Worm (Caenorhabditis elegans) whole organism, L1 larva: ENCODE data around the gene ZK632.2.

Source experiments
- C34B4.2 ChIP-seq: sonication (generic microtip); optimal IDR thresholded peaks from 2 replicates; lab custom pipeline; 2017; ENCODE audit warnings: mild to moderate bottlenecking, missing genetic modification characterization, missing compliant biosample characterization
- aha-1 ChIP-seq: fragments of 150-350 bp; optimal IDR thresholded peaks from 2 replicates; lab custom pipeline; 2014; ENCODE audit warnings: missing biosample characterization, missing genetic modification characterization
- alr-1 ChIP-seq: fragments of 200-800 bp; sonication (Bioruptor generic); optimal IDR thresholded peaks from 2 replicates; lab custom pipeline; 2018; ENCODE audit warnings: borderline replicate concordance, mild to moderate bottlenecking, missing genetic modification characterization, missing compliant biosample characterization
- aly-2 ChIP-seq: fragments of 150-350 bp; optimal IDR thresholded peaks from 2 replicates; lab custom pipeline; 2014; ENCODE audit warnings: missing biosample characterization, missing genetic modification characterization
- ceh-8 ChIP-seq: fragments of 200-800 bp; sonication (Bioruptor generic); optimal IDR thresholded peaks from 2 replicates; lab custom pipeline; 2018; ENCODE audit warnings: mild to moderate bottlenecking, missing genetic modification characterization, moderate library complexity, missing compliant biosample characterization
- ceh-82 ChIP-seq, 3 experiments: fragments of 150-350 bp in 1 of 3; sonication (generic microtip) in 2 of 3; optimal IDR thresholded peaks; 2 replicates each; lab custom pipeline; 2014 to 2017; ENCODE audit warnings: missing biosample characterization in 3 of 3, missing genetic modification characterization in 3 of 3
- ceh-88 ChIP-seq: fragments of 200-800 bp; sonication (Bioruptor generic); IDR thresholded peaks from 2 replicates; pipeline ENCODE4 v1.3.6; 2022; ENCODE audit warnings: missing genetic modification characterization, missing compliant biosample characterization
- dsc-1 ChIP-seq: sonication (generic microtip); optimal IDR thresholded peaks from 2 replicates; lab custom pipeline; 2016; ENCODE audit warnings: mild to moderate bottlenecking, missing genetic modification characterization, missing compliant biosample characterization
- efl-1 ChIP-seq, 4 experiments: fragments of 150-350 bp; optimal IDR thresholded peaks in 3 of 4; peaks in 1 of 4; 1 replicate in 1 of 4; 2 replicates in 3 of 4; lab custom pipeline; 2014; ENCODE audit warnings: missing biosample characterization in 2 of 4, missing genetic modification characterization in 2 of 4, missing genetic modification reagents in 2 of 4
- elt-2 ChIP-seq: sonication (generic microtip); optimal IDR thresholded peaks from 2 replicates; lab custom pipeline; 2016; ENCODE audit warnings: missing genetic modification characterization, mild to moderate bottlenecking, inconsistent platforms, missing compliant biosample characterization, missing genetic modification reagents
- elt-3 ChIP-seq, 6 experiments: fragments of 150-350 bp in 1 of 6; sonication (generic microtip); optimal IDR thresholded peaks; 2 replicates each; lab custom pipeline; 2017 to 2018; ENCODE audit warnings: missing biosample characterization in 6 of 6, missing genetic modification characterization in 6 of 6, inconsistent platforms in 1 of 6
- ets-5 ChIP-seq: fragments of 200-800 bp; sonication (Bioruptor generic); IDR thresholded peaks from 2 replicates; pipeline ENCODE4 v1.3.6; 2022; ENCODE audit warnings: missing genetic modification characterization, missing compliant biosample characterization
- fkh-10 ChIP-seq: sonication (generic microtip); optimal IDR thresholded peaks from 2 replicates; lab custom pipeline; 2017; ENCODE audit warnings: missing biosample characterization, missing genetic modification reagents, missing genetic modification characterization
- fkh-4 ChIP-seq: sonication (generic microtip); optimal IDR thresholded peaks from 2 replicates; lab custom pipeline; 2016; ENCODE audit warnings: missing compliant biosample characterization, missing genetic modification characterization, borderline replicate concordance
- fkh-8 ChIP-seq: sonication (generic microtip); optimal IDR thresholded peaks from 2 replicates; lab custom pipeline; 2016; ENCODE audit warnings: mild to moderate bottlenecking, missing genetic modification characterization, missing compliant biosample characterization
- fos-1 ChIP-seq: fragments of 150-350 bp; optimal IDR thresholded peaks from 2 replicates; lab custom pipeline; 2014; ENCODE audit warnings: missing biosample characterization, missing genetic modification characterization
- hlh-17 ChIP-seq: fragments of 200-800 bp; sonication (Bioruptor generic); optimal IDR thresholded peaks from 2 replicates; lab custom pipeline; 2018; ENCODE audit warnings: missing genetic modification characterization, mild to moderate bottlenecking, missing compliant biosample characterization, moderate library complexity, borderline replicate concordance
- hlh-4 ChIP-seq: sonication (generic microtip); optimal IDR thresholded peaks from 2 replicates; lab custom pipeline; 2016; ENCODE audit warnings: mild to moderate bottlenecking, missing genetic modification characterization, missing compliant biosample characterization
- irx-1 ChIP-seq: sonication (generic microtip); optimal IDR thresholded peaks from 2 replicates; lab custom pipeline; 2016; ENCODE audit warnings: missing genetic modification characterization, missing compliant biosample characterization
- jun-1 ChIP-seq: fragments of 150-350 bp; optimal IDR thresholded peaks from 2 replicates; lab custom pipeline; 2014; ENCODE audit warnings: missing biosample characterization, missing genetic modification reagents, missing genetic modification characterization
- lin-13 ChIP-seq: fragments of 150-350 bp; optimal IDR thresholded peaks from 2 replicates; lab custom pipeline; 2014; ENCODE audit warnings: missing biosample characterization, missing genetic modification reagents, missing genetic modification characterization
- lin-15B ChIP-seq: fragments of 150-350 bp; sonication (generic microtip); optimal IDR thresholded peaks from 3 replicates; lab custom pipeline; 2014; ENCODE audit warnings: missing biosample characterization, missing genetic modification characterization
- lir-3 ChIP-seq: sonication (generic microtip); optimal IDR thresholded peaks from 2 replicates; lab custom pipeline; 2016; ENCODE audit warnings: mild to moderate bottlenecking, missing genetic modification characterization, moderate library complexity, missing compliant biosample characterization; ENCODE audit not compliant: poor library complexity
- mab-9 ChIP-seq: fragments of 200-800 bp; sonication (Bioruptor generic); IDR thresholded peaks from 2 replicates; pipeline ENCODE4 v1.3.6; 2022; ENCODE audit warnings: missing genetic modification reagents, missing genetic modification characterization, missing compliant biosample characterization
- mdl-1 ChIP-seq, 2 experiments: fragments of 150-350 bp; optimal IDR thresholded peaks; 2 replicates each; lab custom pipeline; 2014 to 2017; ENCODE audit warnings: missing biosample characterization in 2 of 2, missing genetic modification characterization in 2 of 2, inconsistent platforms in 1 of 2
- nhr-11 ChIP-seq: fragments of 150-350 bp; optimal IDR thresholded peaks from 2 replicates; lab custom pipeline; 2014; ENCODE audit warnings: missing biosample characterization, missing genetic modification characterization
- nhr-12 ChIP-seq: sonication (generic microtip); optimal IDR thresholded peaks from 2 replicates; lab custom pipeline; 2017; ENCODE audit warnings: missing biosample characterization, missing genetic modification characterization
- nhr-20 ChIP-seq: sonication (generic microtip); optimal IDR thresholded peaks from 2 replicates; lab custom pipeline; 2016; ENCODE audit warnings: mild to moderate bottlenecking, missing genetic modification characterization, missing compliant biosample characterization
- nhr-28 ChIP-seq: fragments of 150-350 bp; optimal IDR thresholded peaks from 2 replicates; lab custom pipeline; 2014; ENCODE audit warnings: missing biosample characterization, missing genetic modification characterization
- nhr-71 ChIP-seq: sonication (generic microtip); optimal IDR thresholded peaks from 2 replicates; lab custom pipeline; 2016; ENCODE audit warnings: mild to moderate bottlenecking, missing genetic modification characterization, moderate library complexity, missing compliant biosample characterization
- nhr-76 ChIP-seq: sonication (generic microtip); optimal IDR thresholded peaks from 2 replicates; lab custom pipeline; 2017; ENCODE audit warnings: missing biosample characterization, missing genetic modification characterization
- pax-3 ChIP-seq: fragments of 200-800 bp; sonication (Bioruptor generic); optimal IDR thresholded peaks from 2 replicates; lab custom pipeline; 2018; ENCODE audit warnings: mild to moderate bottlenecking, missing genetic modification characterization, moderate library complexity, missing compliant biosample characterization
- rnt-1 ChIP-seq: sonication (generic microtip); optimal IDR thresholded peaks from 2 replicates; lab custom pipeline; 2016; ENCODE audit warnings: mild to moderate bottlenecking, missing genetic modification characterization, moderate library complexity, missing compliant biosample characterization
- skn-1 ChIP-seq: fragments of 150-350 bp; optimal IDR thresholded peaks from 2 replicates; lab custom pipeline; 2014; ENCODE audit warnings: missing biosample characterization, missing genetic modification characterization
- snpc-4 ChIP-seq: fragments of 150-350 bp; optimal IDR thresholded peaks from 2 replicates; lab custom pipeline; 2014; ENCODE audit warnings: missing biosample characterization, missing genetic modification characterization
- snu-23 ChIP-seq: sonication (generic microtip); optimal IDR thresholded peaks from 2 replicates; lab custom pipeline; 2016; ENCODE audit warnings: missing genetic modification characterization, missing compliant biosample characterization
- sox-4 ChIP-seq: sonication (generic microtip); optimal IDR thresholded peaks from 2 replicates; lab custom pipeline; 2016; ENCODE audit warnings: missing genetic modification characterization, missing compliant biosample characterization
- sptf-1 ChIP-seq: fragments of 150-350 bp; optimal IDR thresholded peaks from 2 replicates; lab custom pipeline; 2014; ENCODE audit warnings: missing biosample characterization, missing genetic modification characterization
- sup-37 ChIP-seq: fragments of 200-800 bp; sonication (Bioruptor generic); optimal IDR thresholded peaks from 2 replicates; lab custom pipeline; 2018; ENCODE audit warnings: mild to moderate bottlenecking, missing genetic modification characterization, missing compliant biosample characterization
- tbx-2 ChIP-seq: sonication (generic microtip); optimal IDR thresholded peaks from 2 replicates; lab custom pipeline; 2016; ENCODE audit warnings: missing genetic modification characterization, missing compliant biosample characterization
- unc-130 ChIP-seq: fragments of 150-350 bp; optimal IDR thresholded peaks from 2 replicates; lab custom pipeline; 2017; ENCODE audit warnings: missing biosample characterization, missing genetic modification characterization, inconsistent platforms
- unc-30 ChIP-seq: sonication (generic microtip); optimal IDR thresholded peaks from 2 replicates; lab custom pipeline; 2017; ENCODE audit warnings: missing biosample characterization, missing genetic modification characterization
- unc-62 ChIP-seq: fragments of 150-350 bp; optimal IDR thresholded peaks from 2 replicates; lab custom pipeline; 2014; ENCODE audit warnings: missing biosample characterization, missing genetic modification reagents, missing genetic modification characterization
- unc-98 ChIP-seq: fragments of 200-800 bp; sonication (Bioruptor generic); IDR thresholded peaks from 2 replicates; pipeline ENCODE4 v1.3.6; 2022; ENCODE audit warnings: missing genetic modification characterization, missing compliant biosample characterization
- vab-15 ChIP-seq: sonication (generic microtip); optimal IDR thresholded peaks from 2 replicates; lab custom pipeline; 2017; ENCODE audit warnings: missing genotype, mild to moderate bottlenecking, missing genetic modification characterization, missing compliant biosample characterization
- xbp-1 ChIP-seq: sonication (generic microtip); optimal IDR thresholded peaks from 2 replicates; lab custom pipeline; 2016; ENCODE audit warnings: missing genetic modification characterization, missing compliant biosample characterization
- zip-4 ChIP-seq: fragments of 200-800 bp; sonication (Bioruptor generic); optimal IDR thresholded peaks from 2 replicates; lab custom pipeline; 2018; ENCODE audit warnings: mild to moderate bottlenecking, missing genetic modification characterization, moderate library complexity, missing compliant biosample characterization
- ztf-4 ChIP-seq: fragments of 150-350 bp; optimal IDR thresholded peaks from 2 replicates; lab custom pipeline; 2014; ENCODE audit warnings: missing biosample characterization, missing genetic modification characterization

Gene ZK632.2

DNA sequence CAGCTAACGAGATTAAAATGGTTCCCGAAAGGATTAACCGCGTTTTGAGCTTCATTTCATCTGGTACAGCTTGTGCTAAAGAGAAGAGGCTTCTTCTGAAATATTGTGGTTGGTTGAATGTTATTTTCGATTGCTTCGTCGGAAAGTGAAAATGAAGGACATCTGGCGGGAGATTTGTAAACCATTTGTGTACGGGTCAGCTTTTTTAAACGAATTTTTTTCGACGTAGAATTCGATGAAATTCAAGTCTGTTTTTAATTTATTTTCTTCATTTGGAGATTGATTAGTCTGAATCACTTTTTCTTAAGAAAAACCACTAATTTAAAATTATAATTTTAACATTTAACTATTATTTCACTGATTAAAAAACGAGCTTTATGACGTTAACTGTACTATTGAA lies 18.7 kb upstream of the ZK632.2 start, which contains the start of gene sqv-3:
Gene sqv-3 (minus strand): TSS at position 101 of the 400 bp plus-strand sequence.
- no peak for TF ChIP-seq aly-2 (tag; lab: Kevin White, UChicago)
- TF ChIP-seq skn-1 (tag; lab: Kevin White, UChicago), result no peak
- TF ChIP-seq dsc-1 (tag; lab: Kevin White, UChicago), result peak; percentile 39
- TF ChIP-seq unc-130 (tag; lab: Kevin White, UChicago), result no peak
- no peak for TF ChIP-seq unc-30 (tag; lab: Kevin White, UChicago)
- TF ChIP-seq nhr-11, result no peak
- TF ChIP-seq ztf-4 (tag; lab: Kevin White, UChicago), result no peak
- no peak for TF ChIP-seq aha-1
- TF ChIP-seq sptf-1 (tag; lab: Kevin White, UChicago), result no peak
- TF ChIP-seq efl-1 (optimal IDR thresholded peaks at IDR 0.05; lab: Kevin White, UChicago), result no peak
- TF ChIP-seq efl-1 (GFP tag; optimal IDR thresholded peaks at IDR 0.05 in 1 of 2; lab: Kevin White, UChicago), result peak in 1 of 2 experiments; percentile 74
- TF ChIP-seq ceh-82 (tag; optimal IDR thresholded peaks at IDR 0.05; lab: Kevin White, UChicago), result no peak
- TF ChIP-seq elt-2 (tag; lab: Kevin White, UChicago), result no peak
- no peak for TF ChIP-seq unc-62 (GFP tag; lab: Kevin White, UChicago)
- no peak for TF ChIP-seq mdl-1 (tag; optimal IDR thresholded peaks at IDR 0.05; lab: Kevin White, UChicago)
- TF ChIP-seq nhr-12 (tag; lab: Kevin White, UChicago), result no peak
- no peak for TF ChIP-seq irx-1 (tag; lab: Kevin White, UChicago)
- TF ChIP-seq C34B4.2, result no peak

DNA sequence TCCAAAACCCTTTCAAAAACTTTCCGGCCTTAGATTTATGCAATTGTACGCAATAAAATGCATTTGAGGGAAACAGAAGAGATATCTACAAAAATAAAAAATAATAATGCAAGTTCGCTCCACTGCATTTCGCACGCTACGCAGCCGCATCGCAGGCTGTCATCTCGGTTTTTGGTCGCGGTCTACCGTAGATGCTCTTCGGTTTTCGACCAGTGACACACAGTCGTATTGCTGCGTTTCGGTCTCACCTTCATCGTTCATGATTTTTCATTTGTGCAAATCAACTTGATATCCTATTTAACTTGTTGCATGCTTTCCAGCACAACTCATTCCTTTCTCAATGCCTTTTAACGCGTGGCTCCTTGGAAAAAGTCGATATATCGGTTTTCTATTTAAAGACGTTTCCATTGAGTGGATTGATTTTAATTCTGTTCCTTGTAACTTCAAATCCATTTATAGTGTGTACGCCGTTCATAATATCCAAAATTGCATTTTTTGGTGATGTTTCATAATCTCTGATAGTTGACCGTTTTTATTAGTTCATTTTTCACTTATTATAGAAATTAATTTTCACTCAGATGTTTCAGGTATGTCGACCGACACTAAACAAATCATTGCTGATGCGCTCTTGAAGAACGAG lies 18.1 kb upstream of the ZK632.2 start, which contains the start of gene vha-1:
Gene vha-1 (plus strand): TSS at position 590 of the 640 bp plus-strand sequence.
- no peak for TF ChIP-seq sup-37 (GFP tag; lab: Kevin White, UChicago)
- TF ChIP-seq fkh-10 (GFP tag; lab: Kevin White, UChicago), result peak; percentile 2
- peak; percentile 95 for TF ChIP-seq lin-15B (tag; lab: Kevin White, UChicago)
- TF ChIP-seq elt-2 (tag; lab: Kevin White, UChicago), result no peak
- no peak for TF ChIP-seq nhr-11
- TF ChIP-seq lir-3, result peak; percentile 34
- TF ChIP-seq elt-3 (tag; optimal IDR thresholded peaks at IDR 0.05; lab: Kevin White, UChicago), result peak in 4 of 6 experiments; percentile 11 to 92 (median 79)
- peak; percentile 77 for TF ChIP-seq fkh-8
- TF ChIP-seq vab-15 (tag; lab: Kevin White, UChicago), result peak; percentile 24
- TF ChIP-seq ceh-88 (GFP tag; lab: Robert Waterston, UW), result no peak; the same call in 1 of the 2 replicates
- peak; percentile 61 for TF ChIP-seq fos-1 (tag; lab: Kevin White, UChicago)
- TF ChIP-seq lin-13 (GFP tag; lab: Kevin White, UChicago), result peak; percentile 83
- TF ChIP-seq irx-1 (tag; lab: Kevin White, UChicago), result no peak
- TF ChIP-seq snu-23, result peak; percentile 94
- TF ChIP-seq zip-4, result no peak
- TF ChIP-seq sptf-1 (tag; lab: Kevin White, UChicago), result no peak
- no peak for TF ChIP-seq fkh-4
- peak; percentile 88 for TF ChIP-seq nhr-20 (tag; lab: Kevin White, UChicago)
- no peak for TF ChIP-seq hlh-4
- TF ChIP-seq ceh-82 (tag; optimal IDR thresholded peaks at IDR 0.05; lab: Kevin White, UChicago), result peak; percentile 74 to 95 (median 83)
- no peak for TF ChIP-seq nhr-28 (tag; lab: Kevin White, UChicago)
- TF ChIP-seq unc-98 (GFP tag; lab: Robert Waterston, UW), result no peak
- peak; percentile 66 for TF ChIP-seq jun-1 (tag; lab: Kevin White, UChicago)
- TF ChIP-seq ets-5 (GFP tag; lab: Robert Waterston, UW), result no peak
- TF ChIP-seq xbp-1 (tag; lab: Kevin White, UChicago), result peak; percentile 67
- no peak for TF ChIP-seq ceh-8 (GFP tag; lab: Kevin White, UChicago)
- peak in 1 of 2 experiments; percentile 81 for TF ChIP-seq mdl-1 (tag; optimal IDR thresholded peaks at IDR 0.05; lab: Kevin White, UChicago)
- TF ChIP-seq rnt-1 (tag; lab: Kevin White, UChicago), result peak; percentile 73
- TF ChIP-seq skn-1 (tag; lab: Kevin White, UChicago), result peak; percentile 91
- TF ChIP-seq hlh-17 (GFP tag; lab: Kevin White, UChicago), result no peak
- TF ChIP-seq nhr-71 (tag; lab: Kevin White, UChicago), result peak; percentile 90
- TF ChIP-seq mab-9, result no peak
- TF ChIP-seq alr-1, result no peak
- TF ChIP-seq ztf-4 (tag; lab: Kevin White, UChicago), result no peak
- peak; percentile 43 for TF ChIP-seq snpc-4 (tag; lab: Kevin White, UChicago)
- TF ChIP-seq pax-3 (tag; lab: Kevin White, UChicago), result no peak
- peak; percentile 81 for TF ChIP-seq tbx-2
- no peak for TF ChIP-seq sox-4 (tag; lab: Kevin White, UChicago)
- no peak for TF ChIP-seq nhr-76 (tag; lab: Kevin White, UChicago)
- TF ChIP-seq C34B4.2, result no peak
